Worm (Caenorhabditis elegans): ENCODE results near the gene srx-133.

Gene srx-133

ce11 chrV:13854306-13854705 is 5.8 kb downstream of the srx-133 start, which contains the start of gene ttr-21:
Gene ttr-21 (minus strand): TSS chrV:13854405.
- TF ChIP-seq ceh-16 (tag; optimal IDR thresholded peaks at IDR 0.05) (no peak), Y55F3AM.14 (GFP tag; optimal IDR thresholded peaks at IDR 0.05) (no peak), F13H6.1 (tag; optimal IDR thresholded peaks at IDR 0.05) (peak; percentile 10)

- no peak for TF ChIP-seq elt-3 (tag; optimal IDR thresholded peaks at IDR 0.05)
- TF ChIP-seq F13H6.1 (tag; optimal IDR thresholded peaks at IDR 0.05): no peak
Observed at ce11 chrV:13856376-13856775, 7.9 kb downstream of the srx-133 start, which contains the start of gene srx-134. Gene srx-134 (minus strand): TSS chrV:13856476.

- TF ChIP-seq elt-3 (tag; optimal IDR thresholded peaks at IDR 0.05) (no peak), lsy-2 (tag; optimal IDR thresholded peaks at IDR 0.05) (no peak), Y55F3AM.14 (GFP tag; optimal IDR thresholded peaks at IDR 0.05) (no peak), sma-3 (GFP tag; optimal IDR thresholded peaks at IDR 0.05) (no peak), egl-27 (tag; optimal IDR thresholded peaks at IDR 0.05) (no peak)
Observed at ce11 chrV:13857132-13857531, 8.7 kb downstream of the srx-133 start, which contains the start of gene srx-136. Gene srx-136 (plus strand): TSS chrV:13857432.

ce11 chrV:13858906-13859305 is 10.4 kb downstream of the srx-133 start, which contains the start of gene srx-135:
Gene srx-135 (plus strand): TSS chrV:13859206.
- no peak for TF ChIP-seq nhr-237 (tag; optimal IDR thresholded peaks at IDR 0.05)
- TF ChIP-seq sem-4 (tag; optimal IDR thresholded peaks at IDR 0.05): no peak
- no peak for TF ChIP-seq crh-2 (tag; optimal IDR thresholded peaks at IDR 0.05)
- TF ChIP-seq nhr-11 (tag; optimal IDR thresholded peaks at IDR 0.05): no peak
- no peak for TF ChIP-seq aly-2 (tag; optimal IDR thresholded peaks at IDR 0.05)
- TF ChIP-seq nhr-25 (tag; optimal IDR thresholded peaks at IDR 0.05): no peak
- no peak for TF ChIP-seq C34F6.9 (tag; optimal IDR thresholded peaks at IDR 0.05)
- TF ChIP-seq R02D3.7 (tag; optimal IDR thresholded peaks at IDR 0.05): no peak
- TF ChIP-seq nhr-129 (tag; optimal IDR thresholded peaks at IDR 0.05): no peak
- TF ChIP-seq ceh-82 (tag; optimal IDR thresholded peaks at IDR 0.05): no peak
- TF ChIP-seq F13H6.1 (tag; optimal IDR thresholded peaks at IDR 0.05): no peak
- no peak for TF ChIP-seq mdl-1 (tag; optimal IDR thresholded peaks at IDR 0.05)

- TF ChIP-seq egl-27 (tag; optimal IDR thresholded peaks at IDR 0.05) (no peak), aly-2 (tag; optimal IDR thresholded peaks at IDR 0.05) (no peak), zag-1 (tag; optimal IDR thresholded peaks at IDR 0.05) (no peak), mdl-1 (tag; optimal IDR thresholded peaks at IDR 0.05) (no peak), snpc-4 (tag; optimal IDR thresholded peaks at IDR 0.05) (no peak), nhr-237 (tag; optimal IDR thresholded peaks at IDR 0.05) (no peak), gmeb-1 (tag; optimal IDR thresholded peaks at IDR 0.05) (no peak), crh-2 (tag; optimal IDR thresholded peaks at IDR 0.05) (no peak), nhr-6 (tag; optimal IDR thresholded peaks at IDR 0.05) (no peak), C34F6.9 (tag; optimal IDR thresholded peaks at IDR 0.05) (no peak), mab-5 (tag; optimal IDR thresholded peaks at IDR 0.05) (no peak), lsy-2 (tag; optimal IDR thresholded peaks at IDR 0.05) (no peak)
Observed at ce11 chrV:13862505-13862904, 14.0 kb downstream of the srx-133 start, which contains the start of gene srx-137. Gene srx-137 (plus strand): TSS chrV:13862805.

- TF ChIP-seq lsy-2 (tag; optimal IDR thresholded peaks at IDR 0.05) (no peak), nhr-10 (tag; optimal IDR thresholded peaks at IDR 0.05) (no peak), nhr-23 (tag; optimal IDR thresholded peaks at IDR 0.05) (no peak), zag-1 (tag; optimal IDR thresholded peaks at IDR 0.05) (no peak)
Observed at ce11 chrV:13863700-13864099, 15.2 kb downstream of the srx-133 start.

ce11 chrV:13866353-13866752 is 17.9 kb downstream of the srx-133 start, which contains the start of gene nhr-175:
Gene nhr-175 (plus strand): TSS chrV:13866691.
- TF ChIP-seq sma-9 (GFP tag; optimal IDR thresholded peaks at IDR 0.05) (peak; percentile 69), sma-9 (tag; optimal IDR thresholded peaks at IDR 0.05) (no peak), ztf-1 (GFP tag; conservative IDR thresholded peaks at IDR 0.05) (no peak), ceh-16 (tag; optimal IDR thresholded peaks at IDR 0.05) (peak; percentile 62), nhr-21 (tag; optimal IDR thresholded peaks at IDR 0.05) (no peak), elt-1 (tag; optimal IDR thresholded peaks at IDR 0.05) (peak; percentile 87), nhr-23 (tag; optimal IDR thresholded peaks at IDR 0.05) (peak; percentile 52), mbf-1 (tag; optimal IDR thresholded peaks at IDR 0.05) (no peak), nhr-25 (tag; optimal IDR thresholded peaks at IDR 0.05) (no peak), elt-3 (tag; optimal IDR thresholded peaks at IDR 0.05) (no peak)
